Fruit fly (Drosophila melanogaster) S2 (cell line): ENCODE results near the gene mmd.

Source experiments
- CG8478 ChIP-seq: fragments of >200 bp; optimal IDR thresholded peaks from 2 replicates; lab custom pipeline; 2018
- CTCF ChIP-seq, 2 experiments: fragments of >200 bp; optimal IDR thresholded peaks; 2 replicates each; lab custom pipeline; 2018

- TF ChIP-seq CG8478 (no peak), CTCF (optimal IDR thresholded peaks at IDR 0.05; lab: Kevin White, UChicago) (no peak)
Measured at dm6 chrX:15973157-15973774, at the start of gene mmd.
